Fruit fly (Drosophila melanogaster) whole organism, embryonic: ENCODE results near the gene CG9483.

Experiments
- Antp ChIP-seq: fragments of 200-800 bp; sonication (Bioruptor generic); optimal IDR thresholded peaks from 3 replicates; lab custom pipeline; 2016; ENCODE audit warnings: missing biosample characterization, missing genetic modification characterization
- Bteb2 ChIP-seq: fragments of 200-800 bp; sonication (Bioruptor generic); optimal IDR thresholded peaks from 2 replicates; lab custom pipeline; 2016; ENCODE audit warnings: missing biosample characterization, missing genetic modification characterization
- CG10209 ChIP-seq: fragments of 200-800 bp; sonication (Bioruptor generic); optimal IDR thresholded peaks from 3 replicates; lab custom pipeline; 2017; ENCODE audit warnings: missing biosample characterization, mild to moderate bottlenecking, missing genetic modification characterization, missing genetic modification reagents
- CG10462 ChIP-seq: fragments of 200-800 bp; sonication (Bioruptor generic); optimal IDR thresholded peaks from 2 replicates; lab custom pipeline; 2016; ENCODE audit warnings: missing biosample characterization, missing genetic modification characterization
- CG11695 ChIP-seq: fragments of 200-800 bp; sonication (Bioruptor generic); IDR thresholded peaks from 3 replicates; pipeline ENCODE4 v1.3.6; 2022; ENCODE audit warnings: missing biosample characterization, missing genetic modification characterization
- CG12236 ChIP-seq: fragments of 200-800 bp; sonication (Bioruptor generic); optimal IDR thresholded peaks from 2 replicates; lab custom pipeline; 2016; ENCODE audit warnings: missing biosample characterization, missing genetic modification characterization
- CG12299 ChIP-seq: fragments of 200-800 bp; sonication (Bioruptor generic); optimal IDR thresholded peaks from 2 replicates; lab custom pipeline; 2018; ENCODE audit warnings: missing biosample characterization, mild to moderate bottlenecking, missing genetic modification characterization
- CG14050 ChIP-seq: fragments of 200-800 bp; sonication (Bioruptor generic); IDR thresholded peaks from 3 replicates; pipeline ENCODE4 v1.3.6; 2022; ENCODE audit warnings: missing biosample characterization, missing genetic modification characterization
- CG15514 ChIP-seq: fragments of 200-800 bp; sonication (Bioruptor generic); optimal IDR thresholded peaks from 3 replicates; lab custom pipeline; 2017; ENCODE audit warnings: missing biosample characterization, missing genetic modification characterization, mild to moderate bottlenecking, moderate library complexity, missing genetic modification reagents
- CG1602 ChIP-seq: fragments of 200-800 bp; sonication (Bioruptor generic); optimal IDR thresholded peaks from 3 replicates; lab custom pipeline; 2016; ENCODE audit warnings: missing biosample characterization, missing genetic modification characterization
- CG17328 ChIP-seq: fragments of 200-800 bp; sonication (Bioruptor generic); IDR thresholded peaks from 2 replicates; pipeline ENCODE4 v1.3.6; 2022; ENCODE audit warnings: missing biosample characterization, missing genetic modification characterization
- CG17359 ChIP-seq: fragments of 200-800 bp; sonication (Bioruptor generic); optimal IDR thresholded peaks from 3 replicates; lab custom pipeline; 2018; ENCODE audit warnings: missing biosample characterization, mild to moderate bottlenecking, missing genetic modification characterization, moderate library complexity
- CG17385 ChIP-seq: fragments of 200-800 bp; sonication (Bioruptor generic); optimal IDR thresholded peaks from 3 replicates; lab custom pipeline; 2018; ENCODE audit warnings: missing biosample characterization, mild to moderate bottlenecking, missing genetic modification characterization
- CG18476 ChIP-seq: fragments of 200-800 bp; sonication (Bioruptor generic); optimal IDR thresholded peaks from 2 replicates; lab custom pipeline; 2016; ENCODE audit warnings: missing biosample characterization, mild to moderate bottlenecking, missing genetic modification characterization
- CG18619 ChIP-seq: fragments of 200-800 bp; sonication (Bioruptor generic); optimal IDR thresholded peaks from 3 replicates; lab custom pipeline; 2017; ENCODE audit warnings: missing biosample characterization, mild to moderate bottlenecking, missing genetic modification characterization
- CG30403 ChIP-seq: fragments of 200-800 bp; sonication (Bioruptor generic); optimal IDR thresholded peaks from 3 replicates; lab custom pipeline; 2016; ENCODE audit warnings: missing biosample characterization, missing genetic modification characterization
- CG32532 ChIP-seq: fragments of 200-800 bp; sonication (Bioruptor generic); IDR thresholded peaks from 2 replicates; pipeline ENCODE4 v1.3.6; 2022; ENCODE audit warnings: missing biosample characterization, missing genetic modification characterization
- CG34376 ChIP-seq: fragments of 200-800 bp; sonication (Bioruptor generic); optimal IDR thresholded peaks from 2 replicates; lab custom pipeline; 2018; ENCODE audit warnings: missing biosample characterization, mild to moderate bottlenecking, missing genetic modification characterization
- CG4707 ChIP-seq: fragments of 200-800 bp; sonication (Bioruptor generic); optimal IDR thresholded peaks from 2 replicates; lab custom pipeline; 2018; ENCODE audit warnings: missing biosample characterization, mild to moderate bottlenecking, missing genetic modification characterization, moderate library complexity
- CG6683 ChIP-seq: fragments of 200-800 bp; sonication (Bioruptor generic); optimal IDR thresholded peaks from 2 replicates; lab custom pipeline; 2017; ENCODE audit warnings: missing biosample characterization, mild to moderate bottlenecking, missing genetic modification characterization, missing genetic modification reagents
- CG8478 ChIP-seq: fragments of >200 bp; optimal IDR thresholded peaks from 2 replicates; lab custom pipeline; 2018
- CG8924 ChIP-seq: fragments of 200-800 bp; optimal IDR thresholded peaks from 3 replicates; lab custom pipeline; 2019; ENCODE audit warnings: missing biosample characterization, mild to moderate bottlenecking, missing genetic modification characterization, moderate library complexity
- Dek ChIP-seq: fragments of 200-800 bp; sonication (Bioruptor generic); optimal IDR thresholded peaks from 3 replicates; lab custom pipeline; 2019; ENCODE audit warnings: missing biosample characterization, mild to moderate bottlenecking, missing genetic modification characterization, moderate library complexity
- Dfd ChIP-seq, 2 experiments: fragments of >200 bp; optimal IDR thresholded peaks; 2 replicates each; lab custom pipeline; 2017; ENCODE audit warnings: missing biosample characterization in 2 of 2, missing genetic modification characterization in 2 of 2
- Dll ChIP-seq: fragments of 200-800 bp; sonication (Bioruptor generic); IDR thresholded peaks from 4 replicates; pipeline ENCODE4 v1.3.6; 2022; ENCODE audit warnings: missing biosample characterization, missing genetic modification characterization; ENCODE audit not compliant: partially characterized antibody
- E2f2 ChIP-seq: fragments of 200-800 bp; sonication (Bioruptor generic); IDR thresholded peaks from 2 replicates; pipeline ENCODE4 v1.3.6; 2022; ENCODE audit warnings: missing biosample characterization, missing genetic modification characterization
- Fer3 ChIP-seq: fragments of 200-800 bp; sonication (Bioruptor generic); optimal IDR thresholded peaks from 2 replicates; lab custom pipeline; 2018; ENCODE audit warnings: missing biosample characterization, mild to moderate bottlenecking, missing genetic modification characterization, moderate library complexity
- HLH3B ChIP-seq: fragments of 200-800 bp; sonication (Bioruptor generic); IDR thresholded peaks from 2 replicates; pipeline ENCODE4 v1.3.6; 2022; ENCODE audit warnings: missing biosample characterization, missing genetic modification characterization
- Hey ChIP-seq: fragments of 200-800 bp; sonication (Bioruptor generic); optimal IDR thresholded peaks from 3 replicates; lab custom pipeline; 2018; ENCODE audit warnings: missing biosample characterization, mild to moderate bottlenecking, missing genetic modification characterization
- MESR4 ChIP-seq: fragments of 200-800 bp; sonication (Bioruptor generic); optimal IDR thresholded peaks from 2 replicates; lab custom pipeline; 2018; ENCODE audit warnings: missing biosample characterization, mild to moderate bottlenecking, missing genetic modification characterization, moderate library complexity
- TFAM ChIP-seq: fragments of 200-800 bp; sonication (Bioruptor generic); optimal IDR thresholded peaks from 2 replicates; lab custom pipeline; 2017; ENCODE audit warnings: missing biosample characterization, missing genetic modification characterization, inconsistent platforms
- ash1 ChIP-seq: fragments of 200-800 bp; sonication (Bioruptor generic); optimal IDR thresholded peaks from 2 replicates; lab custom pipeline; 2018; ENCODE audit warnings: missing biosample characterization, mild to moderate bottlenecking, missing genetic modification characterization
- crol ChIP-seq: fragments of 200-800 bp; sonication (Bioruptor generic); IDR thresholded peaks from 2 replicates; pipeline ENCODE4 v1.3.6; 2022; ENCODE audit warnings: missing biosample characterization, missing genetic modification characterization
- da ChIP-seq: fragments of 200-800 bp; sonication (Bioruptor generic); optimal IDR thresholded peaks from 2 replicates; lab custom pipeline; 2016; ENCODE audit warnings: missing biosample characterization, missing genetic modification characterization
- disco-r ChIP-seq: fragments of 200-800 bp; sonication (Bioruptor generic); optimal IDR thresholded peaks from 2 replicates; lab custom pipeline; 2016; ENCODE audit warnings: missing biosample characterization, missing genetic modification characterization
- eve ChIP-seq, 2 experiments: fragments of >200 bp; optimal IDR thresholded peaks; 2 replicates each; lab custom pipeline; 2017; ENCODE audit warnings: missing biosample characterization in 2 of 2, missing genetic modification characterization in 2 of 2
- exex ChIP-seq: fragments of 200-800 bp; sonication (Bioruptor generic); optimal IDR thresholded peaks from 4 replicates; lab custom pipeline; 2018; ENCODE audit warnings: missing biosample characterization, mild to moderate bottlenecking, missing genetic modification characterization, moderate library complexity
- fd64A ChIP-seq: fragments of 200-800 bp; sonication (Bioruptor generic); optimal IDR thresholded peaks from 3 replicates; lab custom pipeline; 2018; ENCODE audit warnings: missing biosample characterization, mild to moderate bottlenecking, missing genetic modification characterization
- fu2 ChIP-seq: fragments of 200-800 bp; sonication (Bioruptor generic); optimal IDR thresholded peaks from 2 replicates; lab custom pipeline; 2016; ENCODE audit warnings: missing biosample characterization, missing genetic modification characterization
- grn ChIP-seq: fragments of 200-800 bp; sonication (Bioruptor generic); optimal IDR thresholded peaks from 3 replicates; lab custom pipeline; 2017; ENCODE audit warnings: missing biosample characterization, missing genetic modification characterization
- gro ChIP-seq: fragments of 200-800 bp; sonication (Bioruptor generic); optimal IDR thresholded peaks from 2 replicates; lab custom pipeline; 2016; ENCODE audit warnings: missing biosample characterization, missing genetic modification characterization
- hb ChIP-seq: fragments of 200-800 bp; sonication (Bioruptor generic); IDR thresholded peaks from 3 replicates; pipeline ENCODE4 v1.3.6; 2022; ENCODE audit warnings: missing biosample characterization, missing genetic modification characterization; ENCODE audit not compliant: partially characterized antibody
- kay ChIP-seq: fragments of 200-800 bp; sonication (Bioruptor generic); optimal IDR thresholded peaks from 2 replicates; lab custom pipeline; 2016; ENCODE audit warnings: missing biosample characterization, missing genetic modification characterization
- ken ChIP-seq: fragments of 200-800 bp; sonication (Bioruptor generic); IDR thresholded peaks from 3 replicates; pipeline ENCODE4 v1.3.6; 2022; ENCODE audit warnings: missing biosample characterization, missing genetic modification characterization
- kni ChIP-seq: fragments of 200-800 bp; sonication (Bioruptor generic); optimal IDR thresholded peaks from 3 replicates; lab custom pipeline; 2017; ENCODE audit warnings: mild to moderate bottlenecking, missing biosample characterization, missing genetic modification reagents, missing genetic modification characterization
- onecut ChIP-seq: fragments of 200-800 bp; sonication (Bioruptor generic); IDR thresholded peaks from 2 replicates; pipeline ENCODE4 v1.3.6; 2022; ENCODE audit warnings: missing biosample characterization, missing genetic modification characterization
- pan ChIP-seq, 4 experiments: fragments of >200 bp in 3 of 4; fragments of 200-800 bp in 1 of 4; sonication (Bioruptor generic) in 1 of 4; optimal IDR thresholded peaks in 3 of 4; IDR thresholded peaks in 1 of 4; 2 replicates each; pipeline versions ENCODE4 v1.3.6 to Lab custom; 2017 to 2022; ENCODE audit warnings: missing biosample characterization in 2 of 4, missing genetic modification characterization in 2 of 4, mixed read lengths in 1 of 4
- pb ChIP-seq: fragments of 200-800 bp; sonication (Bioruptor generic); optimal IDR thresholded peaks from 3 replicates; lab custom pipeline; 2016; ENCODE audit warnings: missing biosample characterization, missing genetic modification characterization
- sisA ChIP-seq: fragments of 200-800 bp; sonication (Bioruptor generic); IDR thresholded peaks from 2 replicates; pipeline ENCODE4 v1.3.6; 2022; ENCODE audit warnings: missing biosample characterization, missing genetic modification characterization
- tap ChIP-seq: fragments of 200-800 bp; optimal IDR thresholded peaks from 3 replicates; lab custom pipeline; 2019; ENCODE audit warnings: missing biosample characterization, mild to moderate bottlenecking, missing genetic modification characterization, moderate library complexity
- zen2 ChIP-seq: fragments of 200-800 bp; sonication (Bioruptor generic); IDR thresholded peaks from 3 replicates; pipeline ENCODE4 v1.3.6; 2022; ENCODE audit warnings: missing biosample characterization, missing genetic modification characterization; ENCODE audit not compliant: partially characterized antibody
- zf30C ChIP-seq: fragments of 200-800 bp; sonication (Bioruptor generic); optimal IDR thresholded peaks from 3 replicates; lab custom pipeline; 2018; ENCODE audit warnings: missing biosample characterization, mild to moderate bottlenecking, missing genetic modification characterization

CG9483 gene

dm6 chr2L:8857752-8858151 lies 8.8 kb upstream of the CG9483 start (continued):
- TF ChIP-seq kni (GFP tag; lab: Kevin White, UChicago) (peak; percentile 80), CG14050 (GFP tag; lab: Robert Waterston, UW) (no peak), pb (GFP tag; lab: Kevin White, UChicago) (no peak), tap (tag; lab: Kevin White, UChicago) (no peak), Antp (GFP tag; lab: Kevin White, UChicago) (no peak), CG12236 (GFP tag; lab: Kevin White, UChicago) (no peak), CG10462 (GFP tag; lab: Kevin White, UChicago) (no peak), Dll (GFP tag; lab: Robert Waterston, UW) (0 out of 4 replicates have a peak, but pooled peaks have one; percentile 27), ken (no peak), fu2 (GFP tag; lab: Kevin White, UChicago) (no peak), eve (GFP tag; optimal IDR thresholded peaks at IDR 0.05; lab: Kevin White, UChicago) (no peak), disco-r (no peak), HLH3B (GFP tag; lab: Robert Waterston, UW) (no peak), CG34376 (no peak), CG32532 (GFP tag; lab: Robert Waterston, UW) (no peak), E2f2 (no peak), Hey (peak; percentile 57), exex (tag; lab: Kevin White, UChicago) (no peak), CG8924 (tag; lab: Kevin White, UChicago) (no peak), CG18619 (GFP tag; lab: Kevin White, UChicago) (no peak), hb (GFP tag; lab: Robert Waterston, UW) (no peak), ash1 (GFP tag; lab: Kevin White, UChicago) (no peak), CG30403 (no peak), grn (GFP tag; lab: Kevin White, UChicago) (peak; percentile 16)

dm6 chr2L:8859839-8860238 lies 6.7 kb upstream of the CG9483 start:
- TF ChIP-seq CG6683 = no peak
- TF ChIP-seq TFAM (GFP tag; lab: Kevin White, UChicago) = no peak
- TF ChIP-seq CG8478 (lab: Kevin White, UChicago) = no peak
- no peak for TF ChIP-seq gro
- no peak for TF ChIP-seq Bteb2 (GFP tag; lab: Kevin White, UChicago)
- TF ChIP-seq zf30C (GFP tag; lab: Kevin White, UChicago) = no peak
- TF ChIP-seq onecut (GFP tag; lab: Robert Waterston, UW) = peak; percentile 30
- TF ChIP-seq CG17328 (GFP tag; lab: Robert Waterston, UW) = no peak
- peak; percentile 48 for TF ChIP-seq fd64A
- peak; percentile 36 for TF ChIP-seq CG10209
- no peak for TF ChIP-seq CG18476 (GFP tag; lab: Kevin White, UChicago)
- no peak for TF ChIP-seq Dek (tag; lab: Kevin White, UChicago)
- no peak for TF ChIP-seq Dfd (GFP tag; optimal IDR thresholded peaks at IDR 0.05; lab: Kevin White, UChicago)
- TF ChIP-seq CG17359 = peak; percentile 22
- no peak for TF ChIP-seq CG1602 (GFP tag; lab: Kevin White, UChicago)
- TF ChIP-seq kay (GFP tag; lab: Kevin White, UChicago) = no peak
- TF ChIP-seq Fer3 (tag; lab: Kevin White, UChicago) = peak; percentile 23
- TF ChIP-seq da (GFP tag; lab: Kevin White, UChicago) = no peak
- no peak for TF ChIP-seq MESR4 (GFP tag; lab: Kevin White, UChicago)
- TF ChIP-seq CG4707 (GFP tag; lab: Kevin White, UChicago) = peak; percentile 41
- peak; percentile 1 for TF ChIP-seq CG12299 (tag; lab: Kevin White, UChicago)
- TF ChIP-seq crol (GFP tag; lab: Robert Waterston, UW) = no peak
- no peak for TF ChIP-seq sisA (GFP tag; lab: Robert Waterston, UW)
- TF ChIP-seq CG11695 = no peak
- no peak for TF ChIP-seq CG14050 (GFP tag; lab: Robert Waterston, UW)
- peak; percentile 8 for TF ChIP-seq CG15514 (GFP tag; lab: Kevin White, UChicago)
- TF ChIP-seq zen2 (GFP tag; lab: Robert Waterston, UW) = no peak
- TF ChIP-seq pan (optimal IDR thresholded peaks at IDR 0.05; lab: Kevin White, UChicago) = no peak
- TF ChIP-seq pan (GFP tag; optimal IDR thresholded peaks at IDR 0.05 in 1 of 2, IDR thresholded peaks at IDR 0.05 in 1 of 2) = no peak
- no peak for TF ChIP-seq CG17385
